Fruit fly (Drosophila melanogaster): Measurements from ENCODE around the gene CG3156.

DNA sequence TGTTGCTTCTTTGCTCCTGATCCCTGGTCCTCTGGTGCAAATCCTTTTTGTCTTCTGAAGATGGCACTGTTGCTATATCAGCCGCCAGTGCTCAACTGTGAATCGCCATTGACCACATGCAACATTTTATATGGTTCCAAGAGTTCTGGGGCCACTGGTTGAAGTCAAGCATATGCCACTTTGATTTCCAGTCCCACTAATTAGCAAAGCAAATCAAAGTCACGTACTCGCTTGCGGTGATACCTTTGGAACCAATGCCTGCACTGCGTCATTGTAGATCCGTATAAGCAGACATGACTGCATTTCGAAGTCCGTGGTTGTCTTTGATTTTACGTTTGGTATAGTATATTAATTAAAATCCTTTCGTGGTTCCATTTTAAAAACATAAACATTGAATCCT lies 18.4 kb upstream of the CG3156 start, which contains the start of gene Cyp4g1:
- no peak for TF ChIP-seq psq (optimal IDR thresholded peaks at IDR 0.05)
- TF ChIP-seq CG8478 (optimal IDR thresholded peaks at IDR 0.05), result no peak
- no peak for TF ChIP-seq Dll (optimal IDR thresholded peaks at IDR 0.05)
